Worm (Caenorhabditis elegans): ENCODE results near the gene abu-9.

ce11 chrX:8276333-8276732, 45.6 kb upstream of the abu-9 start:
- no peak for TF ChIP-seq fos-1 (tag; optimal IDR thresholded peaks at IDR 0.05)
- TF ChIP-seq egl-27 (tag; optimal IDR thresholded peaks at IDR 0.05), result no peak
- TF ChIP-seq unc-55 (GFP tag; optimal IDR thresholded peaks at IDR 0.05), result peak; percentile 18
- no peak for TF ChIP-seq lin-39 (tag; optimal IDR thresholded peaks at IDR 0.05)
- no peak for TF ChIP-seq sma-9 (GFP tag; optimal IDR thresholded peaks at IDR 0.05)
- TF ChIP-seq sma-9 (tag; optimal IDR thresholded peaks at IDR 0.05), result no peak
- no peak for TF ChIP-seq R02D3.7 (tag; optimal IDR thresholded peaks at IDR 0.05)
- TF ChIP-seq nhr-77 (tag; optimal IDR thresholded peaks at IDR 0.05), result no peak
- TF ChIP-seq alr-1 (tag; optimal IDR thresholded peaks at IDR 0.05), result no peak
- TF ChIP-seq elt-1 (tag; optimal IDR thresholded peaks at IDR 0.05), result no peak
- no peak for TF ChIP-seq lin-13 (GFP tag; optimal IDR thresholded peaks at IDR 0.05)
- TF ChIP-seq nhr-23 (tag; optimal IDR thresholded peaks at IDR 0.05), result no peak
- TF ChIP-seq lin-11 (tag; optimal IDR thresholded peaks at IDR 0.05), result no peak
